Worm (Caenorhabditis elegans) whole organism, late embryonic: ENCODE results near the gene kin-21.

ENCODE experiments used
- C08G9.2 ChIP-seq: sonication (generic microtip); optimal IDR thresholded peaks from 2 replicates; lab custom pipeline; 2016; ENCODE audit warnings: mild to moderate bottlenecking, missing genetic modification characterization, moderate library complexity, missing compliant biosample characterization
- C38D4.7 ChIP-seq: fragments of 200-800 bp; sonication (Bioruptor generic); optimal IDR thresholded peaks from 2 replicates; lab custom pipeline; 2018; ENCODE audit warnings: mild to moderate bottlenecking, missing genetic modification characterization, moderate library complexity, missing compliant biosample characterization
- K02D7.2 ChIP-seq: sonication (generic microtip); optimal IDR thresholded peaks from 2 replicates; lab custom pipeline; 2017; ENCODE audit warnings: mild to moderate bottlenecking, missing genetic modification characterization, missing compliant biosample characterization
- ama-1 ChIP-seq: fragments of 150-350 bp; optimal IDR thresholded peaks from 2 replicates; lab custom pipeline; 2014
- ceh-14 ChIP-seq: sonication (generic microtip); optimal IDR thresholded peaks from 2 replicates; lab custom pipeline; 2016; ENCODE audit warnings: missing genotype, missing genetic modification characterization, missing compliant biosample characterization
- ceh-18 ChIP-seq: sonication (generic microtip); optimal IDR thresholded peaks from 2 replicates; lab custom pipeline; 2016; ENCODE audit warnings: missing genetic modification characterization, missing compliant biosample characterization
- ceh-19 ChIP-seq: fragments of 200-800 bp; sonication (Bioruptor generic); optimal IDR thresholded peaks from 2 replicates; lab custom pipeline; 2018; ENCODE audit warnings: mild to moderate bottlenecking, missing genetic modification characterization, missing compliant biosample characterization
- ceh-2 ChIP-seq: sonication (generic microtip); optimal IDR thresholded peaks from 2 replicates; lab custom pipeline; 2016; ENCODE audit warnings: missing genotype, missing genetic modification characterization, missing compliant biosample characterization
- ceh-34 ChIP-seq: sonication (generic microtip); optimal IDR thresholded peaks from 2 replicates; lab custom pipeline; 2016; ENCODE audit warnings: mild to moderate bottlenecking, missing genetic modification characterization, missing compliant biosample characterization
- ceh-45 ChIP-seq: fragments of 200-800 bp; sonication (Bioruptor generic); IDR thresholded peaks from 2 replicates; pipeline ENCODE4 v1.3.6; 2022; ENCODE audit warnings: missing genetic modification reagents, missing genetic modification characterization, missing compliant biosample characterization
- dve-1 ChIP-seq: sonication (generic microtip); optimal IDR thresholded peaks from 2 replicates; lab custom pipeline; 2017; ENCODE audit warnings: antibody characterized with exemption, mild to moderate bottlenecking, missing genetic modification characterization, missing compliant biosample characterization
- elt-2 ChIP-seq: sonication (generic microtip); optimal IDR thresholded peaks from 2 replicates; lab custom pipeline; 2016; ENCODE audit warnings: missing genetic modification reagents, missing genetic modification characterization, missing compliant biosample characterization
- ets-4 ChIP-seq: sonication (generic microtip); optimal IDR thresholded peaks from 2 replicates; lab custom pipeline; 2016; ENCODE audit warnings: missing genetic modification characterization, missing compliant biosample characterization
- fkh-10 ChIP-seq: fragments of 150-350 bp; optimal IDR thresholded peaks from 2 replicates; lab custom pipeline; 2014; ENCODE audit warnings: missing biosample characterization, missing genetic modification reagents, missing genetic modification characterization
- fkh-6 ChIP-seq: sonication (generic microtip); optimal IDR thresholded peaks from 2 replicates; lab custom pipeline; 2016; ENCODE audit warnings: missing genetic modification characterization, missing compliant biosample characterization
- hlh-15 ChIP-seq: sonication (generic microtip); optimal IDR thresholded peaks from 2 replicates; lab custom pipeline; 2016; ENCODE audit warnings: missing genetic modification characterization, missing compliant biosample characterization
- hlh-6 ChIP-seq: sonication (generic microtip); optimal IDR thresholded peaks from 2 replicates; lab custom pipeline; 2016; ENCODE audit warnings: missing genotype, missing genetic modification characterization, missing compliant biosample characterization
- lim-6 ChIP-seq: sonication (generic microtip); optimal IDR thresholded peaks from 2 replicates; lab custom pipeline; 2016; ENCODE audit warnings: missing genetic modification characterization, missing compliant biosample characterization
- lin-11 ChIP-seq: fragments of 200-800 bp; sonication (Bioruptor generic); optimal IDR thresholded peaks from 2 replicates; lab custom pipeline; 2018; ENCODE audit warnings: mild to moderate bottlenecking, missing genetic modification characterization, missing compliant biosample characterization
- nhr-11 ChIP-seq: fragments of 150-350 bp; optimal IDR thresholded peaks from 2 replicates; lab custom pipeline; 2014; ENCODE audit warnings: missing biosample characterization, missing genetic modification characterization
- odd-2 ChIP-seq: sonication (generic microtip); optimal IDR thresholded peaks from 2 replicates; lab custom pipeline; 2017; ENCODE audit warnings: antibody characterized with exemption, mild to moderate bottlenecking, missing genetic modification characterization, missing compliant biosample characterization
- pax-1 ChIP-seq: fragments of 150-350 bp; optimal IDR thresholded peaks from 2 replicates; lab custom pipeline; 2014; ENCODE audit warnings: missing biosample characterization, missing genetic modification characterization
- pha-4 ChIP-seq: fragments of 150-350 bp; optimal IDR thresholded peaks from 2 replicates; lab custom pipeline; 2018; ENCODE audit warnings: missing biosample characterization, missing genetic modification reagents, missing genetic modification characterization
- pqm-1 ChIP-seq: sonication (generic microtip); optimal IDR thresholded peaks from 2 replicates; lab custom pipeline; 2016; ENCODE audit warnings: missing genetic modification characterization, missing compliant biosample characterization
- rnt-1 ChIP-seq: sonication (generic microtip); optimal IDR thresholded peaks from 2 replicates; lab custom pipeline; 2016; ENCODE audit warnings: missing genetic modification characterization, missing compliant biosample characterization
- sdc-2 ChIP-seq: sonication (generic microtip); optimal IDR thresholded peaks from 2 replicates; lab custom pipeline; 2016; ENCODE audit warnings: missing genotype, missing genetic modification characterization, missing compliant biosample characterization
- sox-2 ChIP-seq: fragments of 200-800 bp; sonication (Bioruptor generic); IDR thresholded peaks from 2 replicates; pipeline ENCODE4 v1.3.6; 2022; ENCODE audit warnings: missing genetic modification reagents, missing genetic modification characterization, missing compliant biosample characterization
- sox-4 ChIP-seq: sonication (generic microtip); optimal IDR thresholded peaks from 2 replicates; lab custom pipeline; 2017; ENCODE audit warnings: mild to moderate bottlenecking, missing genetic modification characterization, inconsistent platforms, missing compliant biosample characterization
- ttx-3 ChIP-seq: sonication (generic microtip); optimal IDR thresholded peaks from 2 replicates; lab custom pipeline; 2016; ENCODE audit warnings: missing genetic modification reagents, missing genetic modification characterization, missing compliant biosample characterization
- unc-3 ChIP-seq, 2 experiments: fragments of 200-800 bp in 1 of 2; sonication (Bioruptor generic) in 1 of 2; sonication (generic microtip) in 1 of 2; conservative IDR thresholded peaks in 1 of 2; optimal IDR thresholded peaks in 1 of 2; 2 replicates each; pipeline versions ENCODE4 v1.3.6 to Lab custom; 2016 to 2022; ENCODE audit warnings: missing compliant biosample characterization in 2 of 2, missing genetic modification characterization in 2 of 2, missing genetic modification reagents in 1 of 2
- unc-42 ChIP-seq: sonication (generic microtip); optimal IDR thresholded peaks from 2 replicates; lab custom pipeline; 2016; ENCODE audit warnings: missing genotype, missing genetic modification characterization, missing compliant biosample characterization
- unc-86 ChIP-seq: sonication (generic microtip); optimal IDR thresholded peaks from 2 replicates; lab custom pipeline; 2016; ENCODE audit warnings: missing genetic modification characterization, missing compliant biosample characterization
- zip-5 ChIP-seq: sonication (generic microtip); optimal IDR thresholded peaks from 2 replicates; lab custom pipeline; 2016; ENCODE audit warnings: missing genetic modification characterization, missing compliant biosample characterization
- ztf-16 ChIP-seq: sonication (generic microtip); optimal IDR thresholded peaks from 2 replicates; lab custom pipeline; 2017; ENCODE audit warnings: missing genetic modification characterization, missing compliant biosample characterization

The kin-21 gene

ce11 chrIV:9798307-9798706, 34.4 kb upstream of the kin-21 start:
- TF ChIP-seq unc-42 (tag; lab: Kevin White, UChicago) (peak; percentile 96), fkh-6 (no peak)
- TF ChIP-seq, all 69 proteins: peak for 1

- TF ChIP-seq ceh-19 (no peak), lin-11 (tag; lab: Kevin White, UChicago) (no peak), fkh-10 (GFP tag; lab: Kevin White, UChicago) (no peak), rnt-1 (no peak), pha-4 (tag; lab: Kevin White, UChicago) (no peak), hlh-6 (tag; lab: Kevin White, UChicago) (no peak), ceh-34 (no peak), nhr-11 (tag; lab: Kevin White, UChicago) (no peak), unc-42 (tag; lab: Kevin White, UChicago) (no peak), ceh-14 (tag; lab: Kevin White, UChicago) (no peak), unc-86 (tag; lab: Kevin White, UChicago) (no peak), sox-2 (no peak), ttx-3 (tag; lab: Kevin White, UChicago) (no peak), pax-1 (tag; lab: Kevin White, UChicago) (no peak), unc-3 (GFP tag; conservative IDR thresholded peaks at IDR 0.05; lab: Robert Waterston, UW) (no peak), unc-3 (tag; optimal IDR thresholded peaks at IDR 0.05; lab: Kevin White, UChicago) (no peak), sdc-2 (tag; lab: Kevin White, UChicago) (no peak)
- TF ChIP-seq, all 69 proteins: peak for 0
These were observed 33.6 kb upstream of the kin-21 start, which contains the start of gene fat-4 for ce11 chrIV:9799129-9799528. Gene fat-4 (plus strand): TSS chrIV:9799429.

- TF ChIP-seq lim-6: no peak
These were observed 33.0 kb upstream of the kin-21 start for ce11 chrIV:9799664-9800063.

ce11 chrIV:9801418-9801817, 31.3 kb upstream of the kin-21 start:
- TF ChIP-seq elt-2 (tag; lab: Kevin White, UChicago) (peak; percentile 94), zip-5 (tag; lab: Kevin White, UChicago) (no peak)

- no peak for TF ChIP-seq ceh-19
- no peak for TF ChIP-seq unc-3 (GFP tag; conservative IDR thresholded peaks at IDR 0.05; lab: Robert Waterston, UW)
- no peak for TF ChIP-seq unc-3 (tag; optimal IDR thresholded peaks at IDR 0.05; lab: Kevin White, UChicago)
- no peak for TF ChIP-seq C38D4.7 (GFP tag; lab: Kevin White, UChicago)
- TF ChIP-seq pax-1 (tag; lab: Kevin White, UChicago): no peak
- no peak for TF ChIP-seq K02D7.2 (tag; lab: Kevin White, UChicago)
- TF ChIP-seq pqm-1 (tag; lab: Kevin White, UChicago): no peak
- no peak for TF ChIP-seq ceh-34
These were observed 30.0 kb upstream of the kin-21 start, which contains the start of gene fat-3 for ce11 chrIV:9802711-9803110. Gene fat-3 (plus strand): TSS chrIV:9803023.

- no peak for TF ChIP-seq ztf-16 (tag; lab: Kevin White, UChicago)
- TF ChIP-seq unc-42 (tag; lab: Kevin White, UChicago): peak; percentile 6
These were observed 29.1 kb upstream of the kin-21 start for ce11 chrIV:9803544-9803943.

ce11 chrIV:9810633-9811032, 22.1 kb upstream of the kin-21 start, which contains the start of gene dct-15:
Gene dct-15 (minus strand): TSS chrIV:9810733.
- TF ChIP-seq ceh-45 (GFP tag; lab: Robert Waterston, UW) (no peak), ceh-18 (no peak), ceh-2 (no peak), ets-4 (no peak), lim-6 (no peak), hlh-15 (tag; lab: Kevin White, UChicago) (no peak), lin-11 (tag; lab: Kevin White, UChicago) (no peak), ama-1 (lab: Kevin White, UChicago) (no peak), odd-2 (no peak), ceh-34 (no peak), sox-4 (tag; lab: Kevin White, UChicago) (no peak), C08G9.2 (tag; lab: Kevin White, UChicago) (no peak), dve-1 (tag; lab: Kevin White, UChicago) (no peak)
